Fruit fly (Drosophila melanogaster): ENCODE measurements around the gene CG13308.
A peak's percentile ranks its signal among the peaks of the same experiment; 100 is the strongest.

CG13308 gene

dm6 chr3L:8765493-8765892 lies 42.9 kb upstream of the CG13308 start (continued):
- TF ChIP-seq CG4730 (GFP tag; IDR thresholded peaks at IDR 0.05) (peak; percentile 8; the same call in 1 of the 2 replicates), ranshi (GFP tag; IDR thresholded peaks at IDR 0.05) (peak; percentile 42), CG15601 (tag; optimal IDR thresholded peaks at IDR 0.05) (no peak), sna (GFP tag; IDR thresholded peaks at IDR 0.05; ENCODE audit: partially characterized antibody) (no peak), ttk (GFP tag; IDR thresholded peaks at IDR 0.05) (peak; percentile 62), CG1233 (GFP tag; optimal IDR thresholded peaks at IDR 0.05) (peak; percentile 14), CG11696 (GFP tag; IDR thresholded peaks at IDR 0.05) (0 out of 2 replicates have a peak, but pooled peaks have one; percentile 8), gro (GFP tag; optimal IDR thresholded peaks at IDR 0.05) (no peak), hkb (optimal IDR thresholded peaks at IDR 0.05) (no peak), hkb (GFP tag; IDR thresholded peaks at IDR 0.05) (peak; percentile 31), tna (GFP tag; IDR thresholded peaks at IDR 0.05; ENCODE audit: partially characterized antibody) (no peak), CG4360 (GFP tag; IDR thresholded peaks at IDR 0.05) (0 out of 2 replicates have a peak, but pooled peaks have one; percentile 4), HLH3B (GFP tag; IDR thresholded peaks at IDR 0.05) (peak; percentile 40), CG3726 (GFP tag; IDR thresholded peaks at IDR 0.05) (peak; percentile 7; the same call in 1 of the 3 replicates), Drgx (GFP tag; IDR thresholded peaks at IDR 0.05) (peak; percentile 97), gce (GFP tag; IDR thresholded peaks at IDR 0.05) (peak; percentile 78; the same call in 2 of the 3 replicates), CG15696 (tag; optimal IDR thresholded peaks at IDR 0.05) (peak; percentile 45), E2f1 (GFP tag; IDR thresholded peaks at IDR 0.05) (no peak), CG14667 (GFP tag; IDR thresholded peaks at IDR 0.05) (peak; percentile 21; the same call in 1 of the 2 replicates), CG31441 (GFP tag; IDR thresholded peaks at IDR 0.05) (peak; percentile 82; the same call in 1 of the 2 replicates), CG18599 (GFP tag; optimal IDR thresholded peaks at IDR 0.05) (no peak), dati (GFP tag; IDR thresholded peaks at IDR 0.05) (peak; percentile 47; the same call in 1 of the 2 replicates), Rx (GFP tag; IDR thresholded peaks at IDR 0.05) (peak; percentile 67), gsb-n (tag; optimal IDR thresholded peaks at IDR 0.05) (peak; percentile 77), CG17328 (GFP tag; IDR thresholded peaks at IDR 0.05) (peak; percentile 85), Lim3 (GFP tag; IDR thresholded peaks at IDR 0.05) (peak; percentile 42), Spps (tag; optimal IDR thresholded peaks at IDR 0.05) (peak; percentile 58), H2.0 (GFP tag; IDR thresholded peaks at IDR 0.05) (peak; percentile 74), Xrp1 (GFP tag; IDR thresholded peaks at IDR 0.05) (peak; percentile 67), chm (GFP tag; IDR thresholded peaks at IDR 0.05) (peak; percentile 5; the same call in 1 of the 2 replicates), zfh1 (GFP tag; IDR thresholded peaks at IDR 0.05) (peak; percentile 74), pan (optimal IDR thresholded peaks at IDR 0.05) (no peak), pan (GFP tag; optimal IDR thresholded peaks at IDR 0.05 in 1 of 2, IDR thresholded peaks at IDR 0.05 in 1 of 2) (peak in 1 of 2 experiments; percentile 35), crp (GFP tag; optimal IDR thresholded peaks at IDR 0.05) (no peak), pita (GFP tag; optimal IDR thresholded peaks at IDR 0.05) (no peak), Mrtf (GFP tag; IDR thresholded peaks at IDR 0.05) (peak; percentile 39; the same call in 1 of the 3 replicates), slbo (GFP tag; IDR thresholded peaks at IDR 0.05) (no peak; the same call in 1 of the 2 replicates), Bgb (GFP tag; IDR thresholded peaks at IDR 0.05; ENCODE audit: partially characterized antibody) (no peak), CG9876 (GFP tag; optimal IDR thresholded peaks at IDR 0.05) (no peak), ci (GFP tag; IDR thresholded peaks at IDR 0.05) (peak; percentile 88), CG17186 (GFP tag; optimal IDR thresholded peaks at IDR 0.05) (no peak), CG14441 (GFP tag; IDR thresholded peaks at IDR 0.05) (peak; percentile 42; the same call in 1 of the 2 replicates), D19B (GFP tag; optimal IDR thresholded peaks at IDR 0.05) (no peak), CG2889 (GFP tag; IDR thresholded peaks at IDR 0.05) (0 out of 3 replicates have a peak, but pooled peaks have one; percentile 37), CG1602 (GFP tag; optimal IDR thresholded peaks at IDR 0.05) (no peak), hb (GFP tag; IDR thresholded peaks at IDR 0.05; ENCODE audit: partially characterized antibody) (no peak), Hr78 (GFP tag; optimal IDR thresholded peaks at IDR 0.05) (peak in 1 of 2 experiments; percentile 42), vvl (GFP tag; IDR thresholded peaks at IDR 0.05) (peak; percentile 71), Elba2 (GFP tag; optimal IDR thresholded peaks at IDR 0.05) (no peak), zf30C (GFP tag; optimal IDR thresholded peaks at IDR 0.05) (peak; percentile 71), jigr1 (GFP tag; IDR thresholded peaks at IDR 0.05) (peak; percentile 5; the same call in 1 of the 3 replicates)
